Fruit fly (Drosophila melanogaster): ENCODE results near the gene CG46306.

Gene CG46306

DNA sequence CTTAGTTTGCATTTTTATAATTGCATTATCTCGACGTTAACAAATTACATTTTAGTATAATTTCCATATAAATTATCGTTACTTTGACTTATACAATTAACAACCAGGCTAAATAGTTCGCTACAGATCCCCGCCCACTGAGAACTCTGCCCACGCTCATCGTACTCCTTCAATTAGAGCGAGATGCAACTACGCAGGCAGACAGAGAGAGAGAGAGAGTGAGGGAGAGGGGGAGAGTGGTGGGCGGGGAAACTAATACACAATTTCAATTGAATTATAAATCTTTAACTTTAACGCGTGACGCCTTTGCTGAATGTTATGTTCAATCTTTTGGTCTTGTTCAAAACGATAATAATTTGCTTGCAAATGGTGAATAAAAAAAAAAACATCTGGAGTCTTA lies 37.2 kb downstream of the CG46306 start:
- TF ChIP-seq ttk (optimal IDR thresholded peaks at IDR 0.05) (no peak), Myc (optimal IDR thresholded peaks at IDR 0.05) (no peak), Sin3A (optimal IDR thresholded peaks at IDR 0.05) (no peak), h (optimal IDR thresholded peaks at IDR 0.05) (no peak), insv (optimal IDR thresholded peaks at IDR 0.05) (no peak), psq (optimal IDR thresholded peaks at IDR 0.05) (no peak)

DNA sequence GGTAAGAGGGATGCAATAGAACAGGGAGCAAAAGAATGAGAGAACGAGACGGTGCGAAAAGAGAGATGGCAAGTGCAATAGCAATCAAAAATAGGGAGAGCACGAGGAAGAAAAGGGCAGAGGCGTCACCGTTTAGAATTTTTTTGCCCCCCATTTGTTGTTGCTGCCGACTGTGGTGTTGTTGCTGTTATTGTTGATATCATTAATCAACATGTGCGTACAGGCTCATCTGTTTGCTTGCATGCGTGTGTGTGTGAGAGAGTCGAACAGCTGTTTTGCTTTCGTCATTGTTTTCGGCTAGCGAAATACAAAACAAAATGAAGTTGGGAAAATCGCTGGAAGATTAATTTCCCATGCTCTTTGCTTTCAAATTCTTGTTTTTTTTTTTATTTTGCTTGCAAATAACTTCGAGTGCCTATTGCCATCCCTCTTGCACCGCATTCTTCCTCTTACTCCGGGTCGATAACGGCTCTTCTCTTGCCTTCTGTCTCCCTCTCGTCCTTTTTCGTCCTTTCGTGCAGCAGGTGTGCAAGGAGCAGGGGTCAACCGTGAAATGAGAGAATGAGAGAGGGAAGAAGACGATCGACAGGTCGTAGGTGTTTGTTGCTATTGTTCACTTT lies 42.1 kb downstream of the CG46306 start:
- no peak for TF ChIP-seq Myc (optimal IDR thresholded peaks at IDR 0.05)
- no peak for TF ChIP-seq insv (optimal IDR thresholded peaks at IDR 0.05)
- no peak for TF ChIP-seq ttk (optimal IDR thresholded peaks at IDR 0.05)
- no peak for TF ChIP-seq psq (optimal IDR thresholded peaks at IDR 0.05)
- TF ChIP-seq h (optimal IDR thresholded peaks at IDR 0.05): no peak
- TF ChIP-seq Sin3A (optimal IDR thresholded peaks at IDR 0.05): no peak

DNA sequence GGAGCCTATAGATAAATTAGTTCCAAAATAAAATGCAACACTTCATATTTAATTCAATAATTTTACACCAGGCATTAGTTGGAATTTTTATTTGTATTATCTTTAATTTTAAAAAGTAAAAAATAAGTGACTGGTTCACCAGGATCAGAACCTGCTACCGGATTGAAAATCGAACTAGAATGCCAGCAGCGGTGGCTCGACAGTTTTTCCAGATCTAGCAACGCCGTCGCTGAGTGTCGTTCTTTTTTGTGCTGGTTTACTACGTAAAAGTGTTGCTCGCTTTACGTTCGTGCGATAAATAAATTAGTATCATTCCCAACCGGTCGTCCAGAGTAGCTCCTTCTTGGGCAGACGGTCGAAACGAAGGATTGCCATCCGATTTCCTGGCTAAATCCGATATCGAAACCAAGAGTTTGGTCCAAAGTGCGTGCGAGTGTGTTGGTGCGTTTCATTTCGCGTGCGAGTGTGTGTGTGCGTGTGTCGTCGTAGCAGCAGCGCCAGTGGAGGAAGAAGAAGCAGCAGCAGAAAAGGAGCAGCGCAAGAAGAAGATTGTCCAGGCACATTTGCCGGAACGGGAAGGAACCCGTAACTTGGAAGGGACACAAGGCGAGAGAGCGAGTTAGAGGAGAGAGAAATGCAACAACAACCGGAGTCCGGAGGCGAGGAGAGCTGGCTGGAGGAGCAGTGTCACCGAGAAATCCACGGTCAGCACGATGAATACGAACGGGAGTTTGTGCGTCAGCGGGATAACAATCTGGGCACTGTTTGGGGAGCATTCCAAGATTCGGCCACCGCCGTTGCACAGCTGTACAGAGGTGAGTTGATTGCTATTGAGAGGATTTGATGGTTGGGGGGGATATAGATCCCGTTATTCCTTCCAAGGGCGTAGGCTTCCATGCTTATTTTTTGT lies 43.1 kb downstream of the CG46306 start, which contains the start of gene CG4768:
Gene CG4768, plus strand, starts transcription at position 200 of the 910 bp plus-strand sequence.
- TF ChIP-seq psq (optimal IDR thresholded peaks at IDR 0.05): no peak
- TF ChIP-seq Myc (optimal IDR thresholded peaks at IDR 0.05): no peak
- no peak for TF ChIP-seq ttk (optimal IDR thresholded peaks at IDR 0.05)
- TF ChIP-seq h (optimal IDR thresholded peaks at IDR 0.05): no peak
- TF ChIP-seq insv (optimal IDR thresholded peaks at IDR 0.05): no peak
- no peak for TF ChIP-seq Sin3A (optimal IDR thresholded peaks at IDR 0.05)

DNA sequence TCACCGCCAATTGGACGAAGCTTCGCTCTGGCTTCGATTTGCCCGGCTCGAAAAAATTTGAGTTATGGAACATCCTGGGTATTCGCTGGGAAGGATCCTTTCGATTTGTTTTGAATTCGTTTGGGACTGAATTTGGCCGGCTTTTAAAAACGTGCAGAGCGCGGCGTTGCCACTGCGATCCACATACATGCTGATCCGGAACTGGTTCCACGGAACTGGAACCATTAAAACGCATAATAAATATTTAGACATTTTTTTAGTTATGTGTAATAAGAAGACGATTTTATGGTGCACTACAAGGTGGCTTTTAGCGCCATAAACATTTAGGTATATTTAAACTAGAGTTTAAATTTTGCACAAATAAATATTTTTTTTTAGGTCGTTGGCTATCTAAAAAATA lies 44.3 kb downstream of the CG46306 start, which contains the start of gene Rrp45:
Gene Rrp45, minus strand, starts transcription at position 209 of the 400 bp plus-strand sequence.
- no peak for TF ChIP-seq ttk (optimal IDR thresholded peaks at IDR 0.05)
- TF ChIP-seq psq (optimal IDR thresholded peaks at IDR 0.05): no peak
- no peak for TF ChIP-seq Sin3A (optimal IDR thresholded peaks at IDR 0.05)
- TF ChIP-seq Myc (optimal IDR thresholded peaks at IDR 0.05): no peak
- TF ChIP-seq insv (optimal IDR thresholded peaks at IDR 0.05): no peak
- TF ChIP-seq h (optimal IDR thresholded peaks at IDR 0.05): no peak

DNA sequence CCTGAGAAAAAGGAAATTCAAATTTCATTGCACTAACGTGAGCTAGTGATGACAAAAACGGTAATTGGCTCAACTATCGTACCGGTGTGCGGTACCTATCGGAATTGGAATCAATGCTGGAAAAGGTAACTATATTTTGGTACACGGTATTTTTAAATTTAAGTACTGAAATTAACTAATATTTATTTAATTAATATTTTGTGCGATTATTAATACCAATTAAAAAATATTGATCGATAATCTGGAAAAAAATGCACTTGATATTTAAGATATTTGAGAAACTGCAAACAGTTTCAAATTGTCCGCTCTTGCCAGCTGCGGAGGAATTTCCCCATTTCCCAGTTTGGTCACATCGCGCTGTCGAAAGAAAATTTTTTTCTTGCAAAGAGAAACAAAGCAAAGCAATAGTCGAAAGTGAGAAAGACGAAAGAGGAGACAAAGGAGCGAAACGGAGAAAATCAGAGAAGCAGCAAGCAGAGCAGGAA lies 47.9 kb downstream of the CG46306 start:
- TF ChIP-seq insv (optimal IDR thresholded peaks at IDR 0.05) (no peak), psq (optimal IDR thresholded peaks at IDR 0.05) (no peak), h (optimal IDR thresholded peaks at IDR 0.05) (no peak), Sin3A (optimal IDR thresholded peaks at IDR 0.05) (no peak), ttk (optimal IDR thresholded peaks at IDR 0.05) (no peak), Myc (optimal IDR thresholded peaks at IDR 0.05) (no peak)

DNA sequence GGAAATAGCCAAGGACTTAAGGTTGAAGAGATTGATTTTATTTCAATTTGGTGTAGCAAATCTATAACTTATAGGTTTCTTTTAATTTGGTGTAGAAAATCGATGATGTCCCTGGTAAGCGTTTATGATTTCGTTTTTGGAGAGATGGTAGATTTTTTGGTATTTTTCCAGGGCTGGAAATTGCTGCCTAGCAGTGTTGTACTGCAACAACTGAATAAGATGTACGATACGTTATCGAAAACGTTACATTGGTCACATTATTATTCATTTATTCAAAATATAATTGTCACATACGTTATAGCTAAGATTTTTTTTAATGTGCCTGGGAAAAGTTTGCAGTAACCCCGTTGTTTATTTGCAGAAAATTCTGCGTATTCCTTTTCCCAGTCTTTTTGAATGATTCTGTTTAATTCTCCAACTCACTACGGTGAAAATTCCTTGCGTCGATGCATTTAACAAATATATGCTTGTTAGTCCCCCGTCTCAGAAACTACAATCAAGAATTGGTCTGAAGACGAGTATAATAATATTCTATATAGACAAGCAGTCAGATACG lies 48.4 kb downstream of the CG46306 start, which contains the start of the genes CG9609 and Sap30:
Gene CG9609, minus strand, starts transcription at position 149 of the 556 bp plus-strand sequence.
Gene Sap30, plus strand, starts transcription at position 424 of the 556 bp plus-strand sequence.
- TF ChIP-seq psq (optimal IDR thresholded peaks at IDR 0.05): no peak
- TF ChIP-seq Myc (optimal IDR thresholded peaks at IDR 0.05): no peak

DNA sequence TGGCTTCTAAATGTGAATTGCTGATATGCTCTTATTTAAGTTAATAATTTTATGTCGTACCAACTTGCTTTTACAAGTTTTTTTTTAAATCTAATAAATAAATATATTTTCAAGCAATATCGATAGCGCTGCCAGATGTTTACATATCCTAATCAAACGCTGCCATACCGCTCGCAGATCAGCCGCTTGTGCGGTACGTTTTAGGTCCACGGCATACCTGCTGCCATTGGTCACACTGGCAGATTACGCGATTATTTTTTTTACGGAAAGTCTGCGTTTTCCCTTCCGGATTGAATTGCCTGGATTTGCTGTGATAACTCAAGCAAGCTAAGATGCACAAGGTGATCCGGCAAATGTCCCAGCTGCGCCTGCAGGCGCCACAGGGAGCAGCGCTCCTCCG lies 51.6 kb downstream of the CG46306 start, which contains the start of gene mRpL22:
Gene mRpL22, plus strand, starts transcription at position 191 of the 400 bp plus-strand sequence.
- TF ChIP-seq h (optimal IDR thresholded peaks at IDR 0.05) (no peak), insv (optimal IDR thresholded peaks at IDR 0.05) (no peak), ttk (optimal IDR thresholded peaks at IDR 0.05) (no peak), Sin3A (optimal IDR thresholded peaks at IDR 0.05) (no peak), psq (optimal IDR thresholded peaks at IDR 0.05) (no peak), Myc (optimal IDR thresholded peaks at IDR 0.05) (no peak)

DNA sequence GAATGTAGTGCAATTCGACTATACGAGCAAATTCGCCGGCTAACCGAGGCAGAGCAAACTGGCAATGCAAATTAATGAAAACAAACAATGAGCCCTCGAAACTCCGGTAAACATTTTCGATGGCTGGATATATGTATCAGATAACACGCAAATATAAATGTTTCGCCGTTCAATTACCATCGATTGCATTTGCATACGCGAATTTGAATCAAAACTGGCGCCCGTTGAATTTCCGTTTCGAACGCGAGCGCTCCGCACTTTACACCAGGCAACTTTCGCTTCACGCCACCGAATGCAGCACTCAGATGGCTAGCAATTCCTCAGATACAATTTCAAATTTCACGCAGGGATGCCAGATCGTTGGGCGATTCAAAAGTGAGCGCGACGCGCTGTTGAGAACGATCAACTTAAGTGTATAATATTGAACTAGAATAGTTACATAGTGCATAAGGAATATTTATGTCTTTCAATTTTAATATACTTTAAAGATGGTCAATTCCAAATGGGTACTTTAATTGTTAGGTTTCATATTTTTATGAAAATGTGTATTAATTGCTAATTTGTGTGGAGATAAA lies 52.1 kb downstream of the CG46306 start, which contains the start of gene if:
Gene if, minus strand, starts transcription at position 294 of the 575 bp plus-strand sequence.
- no peak for TF ChIP-seq ttk (optimal IDR thresholded peaks at IDR 0.05)
- TF ChIP-seq Myc (optimal IDR thresholded peaks at IDR 0.05): no peak
- no peak for TF ChIP-seq insv (optimal IDR thresholded peaks at IDR 0.05)
- TF ChIP-seq h (optimal IDR thresholded peaks at IDR 0.05): no peak
- no peak for TF ChIP-seq psq (optimal IDR thresholded peaks at IDR 0.05)
- no peak for TF ChIP-seq Sin3A (optimal IDR thresholded peaks at IDR 0.05)

DNA sequence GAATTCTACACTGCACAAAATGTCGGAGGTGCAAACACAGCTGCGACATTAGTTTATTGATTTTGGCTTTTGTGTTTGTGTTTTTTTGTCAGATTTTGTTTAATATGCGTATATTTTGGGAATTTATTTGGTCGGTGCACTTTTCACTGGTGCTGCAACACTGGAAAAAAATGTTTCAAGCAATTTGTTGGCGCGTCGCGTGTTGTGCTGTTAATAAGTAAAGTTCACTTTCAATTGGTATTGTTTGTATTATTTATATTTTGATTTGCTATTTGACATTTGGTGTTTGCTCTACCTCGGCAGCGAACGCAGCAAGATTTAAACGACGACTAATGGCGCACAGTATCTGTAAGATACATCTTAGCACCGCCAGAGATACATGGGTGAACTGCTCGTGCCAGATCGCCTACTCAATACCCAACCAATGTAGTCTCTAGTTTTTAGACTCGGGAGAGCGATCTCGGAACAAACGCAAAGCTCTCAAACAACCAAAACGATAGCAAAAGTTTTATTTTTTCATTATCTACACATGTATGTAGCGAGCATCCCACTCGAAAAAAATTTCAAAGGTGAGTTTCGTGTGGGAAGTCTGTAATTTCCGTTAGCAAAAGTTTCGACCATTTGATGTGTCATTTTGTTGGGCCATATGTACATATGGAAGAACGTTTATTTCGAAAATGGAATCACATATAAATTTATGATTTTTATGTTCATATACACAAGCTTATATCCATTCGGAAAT lies 53.0 kb downstream of the CG46306 start:
- no peak for TF ChIP-seq insv (optimal IDR thresholded peaks at IDR 0.05)
- TF ChIP-seq h (optimal IDR thresholded peaks at IDR 0.05): no peak
- no peak for TF ChIP-seq Myc (optimal IDR thresholded peaks at IDR 0.05)
- no peak for TF ChIP-seq ttk (optimal IDR thresholded peaks at IDR 0.05)
- no peak for TF ChIP-seq Sin3A (optimal IDR thresholded peaks at IDR 0.05)
- TF ChIP-seq psq (optimal IDR thresholded peaks at IDR 0.05): no peak

DNA sequence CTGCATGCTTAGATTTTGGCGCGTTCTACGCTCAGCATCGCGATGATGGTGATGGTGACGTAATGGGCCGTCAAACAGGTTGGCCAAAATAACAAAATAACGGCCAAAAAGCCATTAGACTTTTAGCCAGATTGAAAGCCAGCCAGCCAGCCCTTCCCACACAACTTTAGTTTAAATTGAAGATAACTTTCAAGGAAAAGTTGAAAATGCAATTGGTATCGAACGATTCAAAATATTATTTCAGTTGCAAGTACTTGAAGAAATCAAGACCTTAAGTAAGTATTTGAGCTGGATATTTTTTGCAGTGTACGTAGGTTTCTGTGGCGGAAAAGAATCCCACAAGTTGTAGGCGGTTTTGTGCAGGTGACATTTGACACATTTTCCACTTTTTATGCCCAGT lies 54.3 kb downstream of the CG46306 start:
- no peak for TF ChIP-seq Myc (optimal IDR thresholded peaks at IDR 0.05)
- no peak for TF ChIP-seq Sin3A (optimal IDR thresholded peaks at IDR 0.05)
- no peak for TF ChIP-seq ttk (optimal IDR thresholded peaks at IDR 0.05)
- no peak for TF ChIP-seq psq (optimal IDR thresholded peaks at IDR 0.05)
- TF ChIP-seq insv (optimal IDR thresholded peaks at IDR 0.05): no peak
- no peak for TF ChIP-seq h (optimal IDR thresholded peaks at IDR 0.05)

DNA sequence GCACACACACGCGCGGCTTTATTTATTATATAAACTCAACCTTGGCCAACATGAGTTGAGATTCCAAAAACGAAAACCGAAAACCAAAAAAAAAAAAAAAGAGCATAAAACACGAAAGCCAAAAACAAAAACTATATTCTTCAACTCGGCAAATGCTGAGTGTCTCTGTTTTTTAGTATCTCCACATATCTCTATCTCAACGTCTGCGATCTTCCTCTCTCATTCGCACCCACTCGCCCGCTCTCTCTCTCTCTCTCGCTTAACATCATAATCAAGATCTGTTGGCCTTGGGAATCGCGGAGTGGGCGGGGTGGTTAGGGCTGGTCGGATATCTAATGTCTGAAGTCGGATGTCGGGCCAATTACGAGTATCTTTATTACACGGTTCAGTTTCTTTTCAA lies 55.1 kb downstream of the CG46306 start:
- TF ChIP-seq insv (optimal IDR thresholded peaks at IDR 0.05) (no peak), psq (optimal IDR thresholded peaks at IDR 0.05) (no peak)
